Worm (Caenorhabditis elegans) whole organism, late embryonic: ENCODE results near the gene Y37H2A.18.

ENCODE experiments used
- elt-2 ChIP-seq: sonication (generic microtip); optimal IDR thresholded peaks from 2 replicates; lab custom pipeline; 2016; ENCODE audit warnings: missing genetic modification reagents, missing genetic modification characterization, missing compliant biosample characterization
- mec-3 ChIP-seq: sonication (generic microtip); optimal IDR thresholded peaks from 2 replicates; lab custom pipeline; 2016; ENCODE audit warnings: borderline replicate concordance, missing genetic modification characterization, missing compliant biosample characterization
- nfya-1 ChIP-seq: sonication (generic microtip); optimal IDR thresholded peaks from 2 replicates; lab custom pipeline; 2017; ENCODE audit warnings: missing genetic modification characterization, mild to moderate bottlenecking, missing compliant biosample characterization, antibody characterized with exemption, moderate library complexity

DNA sequence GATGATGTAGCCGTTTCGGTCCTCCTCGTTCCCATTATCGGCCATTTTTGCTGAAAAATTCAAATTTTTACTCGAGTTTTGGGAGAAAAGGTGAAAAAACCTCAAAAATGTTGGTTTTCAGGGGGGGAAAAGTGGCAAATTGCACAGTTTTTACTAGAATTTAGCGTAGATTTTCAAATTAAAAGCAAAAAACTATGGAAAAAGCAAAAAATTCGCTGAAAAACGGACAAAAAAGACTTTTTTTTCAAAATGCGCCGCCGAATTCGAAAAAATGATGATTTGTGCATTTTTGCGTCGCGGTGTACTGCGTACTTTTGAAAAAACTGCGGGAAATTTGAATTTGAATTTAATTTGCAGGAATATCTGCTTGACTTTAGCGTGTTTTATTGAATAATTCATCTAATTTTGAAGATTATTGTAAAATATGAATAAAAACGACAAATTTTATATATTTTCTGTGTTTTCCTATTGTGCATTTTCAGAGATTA, 46.9 kb downstream of the Y37H2A.18 start, which contains the start of gene Y59A8B.12:
- no peak for TF ChIP-seq elt-2 (tag; lab: Kevin White, UChicago)
- no peak for TF ChIP-seq mec-3
- TF ChIP-seq nfya-1 (tag; lab: Kevin White, UChicago): no peak
